Worm (Caenorhabditis elegans) whole organism, L4 larva: ENCODE results near the gene plc-1.

ENCODE experiments used
- lin-1 ChIP-seq: fragments of 200-800 bp; sonication (Bioruptor generic); IDR thresholded peaks from 2 replicates; pipeline ENCODE4 v1.3.6; 2022; ENCODE audit warnings: missing genetic modification reagents, missing genetic modification characterization, missing compliant biosample characterization
- lin-38 ChIP-seq: fragments of 200-800 bp; sonication (Bioruptor generic); IDR thresholded peaks from 2 replicates; pipeline ENCODE4 v1.3.6; 2022; ENCODE audit warnings: missing genetic modification reagents, missing genetic modification characterization, missing compliant biosample characterization
- lsy-2 ChIP-seq, 2 experiments: fragments of 150-350 bp in 1 of 2; sonication (generic microtip) in 1 of 2; optimal IDR thresholded peaks; 2 replicates each; lab custom pipeline; 2014 to 2017; ENCODE audit warnings: missing biosample characterization in 2 of 2, missing genetic modification characterization in 2 of 2
- mxl-2 ChIP-seq: fragments of 200-800 bp; sonication (Bioruptor generic); conservative IDR thresholded peaks from 2 replicates; pipeline ENCODE4 v1.3.6; 2022; ENCODE audit warnings: missing genetic modification reagents, missing genetic modification characterization, missing compliant biosample characterization
- unc-39 ChIP-seq: sonication (generic microtip); optimal IDR thresholded peaks from 2 replicates; lab custom pipeline; 2017; ENCODE audit warnings: missing biosample characterization, missing genetic modification characterization
- zag-1 ChIP-seq: fragments of 150-350 bp; optimal IDR thresholded peaks from 2 replicates; lab custom pipeline; 2014; ENCODE audit warnings: missing biosample characterization, missing genetic modification characterization
- ztf-11 ChIP-seq: fragments of 150-350 bp; optimal IDR thresholded peaks from 2 replicates; lab custom pipeline; 2014; ENCODE audit warnings: missing biosample characterization, missing genetic modification characterization

ce11 chrX:10760958-10761357, 77.5 kb downstream of the plc-1 start:
- no peak for TF ChIP-seq ztf-11 (tag; lab: Kevin White, UChicago)
- TF ChIP-seq lin-1 (GFP tag; lab: Robert Waterston, UW) = no peak
- no peak for TF ChIP-seq lsy-2 (tag; optimal IDR thresholded peaks at IDR 0.05; lab: Kevin White, UChicago)
- TF ChIP-seq lin-38 (GFP tag; lab: Robert Waterston, UW) = no peak
- TF ChIP-seq unc-39 (tag; lab: Kevin White, UChicago) = no peak
- TF ChIP-seq zag-1 = no peak
- TF ChIP-seq mxl-2 (GFP tag; lab: Robert Waterston, UW) = no peak
